Fruit fly (Drosophila melanogaster) whole organism, embryonic: ENCODE results near the gene glu.
A peak's percentile ranks its signal among the peaks of the same experiment; 100 is the strongest.

Experiments used
- ATbp ChIP-seq: fragments of 200-800 bp; sonication (Bioruptor generic); optimal IDR thresholded peaks from 2 replicates; lab custom pipeline; 2017; ENCODE audit warnings: missing biosample characterization, mild to moderate bottlenecking, missing genetic modification characterization, missing genetic modification reagents
- Adf1 ChIP-seq: fragments of 200-800 bp; sonication (Bioruptor generic); IDR thresholded peaks from 2 replicates; pipeline ENCODE4 v1.3.6; 2022; ENCODE audit warnings: missing biosample characterization, missing genetic modification characterization
- Bdp1 ChIP-seq: fragments of 200-800 bp; sonication (Bioruptor generic); optimal IDR thresholded peaks from 3 replicates; lab custom pipeline; 2016; ENCODE audit warnings: missing biosample characterization, missing genetic modification characterization
- CG1024 ChIP-seq: fragments of 200-800 bp; sonication (Bioruptor generic); IDR thresholded peaks from 2 replicates; pipeline ENCODE4 v1.3.6; 2022; ENCODE audit warnings: missing biosample characterization, missing genetic modification characterization
- CG10543 ChIP-seq: fragments of 200-800 bp; sonication (Bioruptor generic); optimal IDR thresholded peaks from 3 replicates; lab custom pipeline; 2017; ENCODE audit warnings: missing biosample characterization, mild to moderate bottlenecking, missing genetic modification characterization, moderate library complexity
- CG11456 ChIP-seq: fragments of 200-800 bp; sonication (Bioruptor generic); IDR thresholded peaks from 3 replicates; pipeline ENCODE4 v1.3.6; 2022; ENCODE audit warnings: missing biosample characterization, missing genetic modification characterization
- CG12219 ChIP-seq: fragments of 200-800 bp; sonication (Bioruptor generic); optimal IDR thresholded peaks from 3 replicates; lab custom pipeline; 2018; ENCODE audit warnings: missing biosample characterization, mild to moderate bottlenecking, missing genetic modification characterization
- CG1233 ChIP-seq: fragments of 200-800 bp; sonication (Bioruptor generic); optimal IDR thresholded peaks from 4 replicates; lab custom pipeline; 2018; ENCODE audit warnings: missing biosample characterization, mild to moderate bottlenecking, missing genetic modification characterization
- CG15601 ChIP-seq: fragments of 200-800 bp; sonication (Bioruptor generic); optimal IDR thresholded peaks from 3 replicates; lab custom pipeline; 2019; ENCODE audit warnings: missing biosample characterization, mild to moderate bottlenecking, missing genetic modification characterization, moderate library complexity
- CG17186 ChIP-seq: fragments of 200-800 bp; sonication (Bioruptor generic); optimal IDR thresholded peaks from 3 replicates; lab custom pipeline; 2017; ENCODE audit warnings: missing biosample characterization, missing genetic modification reagents, missing genetic modification characterization
- CG17568 ChIP-seq: fragments of 200-800 bp; sonication (Bioruptor generic); optimal IDR thresholded peaks from 2 replicates; lab custom pipeline; 2018; ENCODE audit warnings: missing biosample characterization, mild to moderate bottlenecking, missing genetic modification characterization, moderate library complexity
- CG2120 ChIP-seq: fragments of 200-800 bp; sonication (Bioruptor generic); optimal IDR thresholded peaks from 3 replicates; lab custom pipeline; 2016; ENCODE audit warnings: missing biosample characterization, missing genetic modification characterization
- CG2712 ChIP-seq: fragments of 200-800 bp; optimal IDR thresholded peaks from 3 replicates; lab custom pipeline; 2019; ENCODE audit warnings: missing biosample characterization, mild to moderate bottlenecking, missing genetic modification characterization, moderate library complexity
- CG34376 ChIP-seq: fragments of 200-800 bp; sonication (Bioruptor generic); optimal IDR thresholded peaks from 2 replicates; lab custom pipeline; 2018; ENCODE audit warnings: missing biosample characterization, mild to moderate bottlenecking, missing genetic modification characterization
- CG3995 ChIP-seq: fragments of 200-800 bp; sonication (Bioruptor generic); optimal IDR thresholded peaks from 3 replicates; lab custom pipeline; 2016; ENCODE audit warnings: missing biosample characterization, missing genetic modification characterization
- CG4424 ChIP-seq: fragments of 200-800 bp; sonication (Bioruptor generic); optimal IDR thresholded peaks from 3 replicates; lab custom pipeline; 2016; ENCODE audit warnings: missing biosample characterization, missing genetic modification characterization
- CG4617 ChIP-seq: fragments of 200-800 bp; sonication (Bioruptor generic); optimal IDR thresholded peaks from 3 replicates; lab custom pipeline; 2016; ENCODE audit warnings: missing biosample characterization, missing genetic modification characterization, borderline replicate concordance
- CG6813 ChIP-seq: fragments of 200-800 bp; sonication (Bioruptor generic); optimal IDR thresholded peaks from 2 replicates; lab custom pipeline; 2017; ENCODE audit warnings: missing biosample characterization, missing genetic modification characterization, mild to moderate bottlenecking, moderate library complexity, missing genetic modification reagents
- CG7745 ChIP-seq: fragments of 200-800 bp; sonication (Bioruptor generic); optimal IDR thresholded peaks from 2 replicates; lab custom pipeline; 2018; ENCODE audit warnings: missing biosample characterization, mild to moderate bottlenecking, missing genetic modification characterization, moderate library complexity
- CG8478 ChIP-seq: fragments of >200 bp; optimal IDR thresholded peaks from 2 replicates; lab custom pipeline; 2018
- CG9609 ChIP-seq: fragments of 200-800 bp; sonication (Bioruptor generic); optimal IDR thresholded peaks from 3 replicates; lab custom pipeline; 2016; ENCODE audit warnings: missing biosample characterization, missing genetic modification characterization
- CG9876 ChIP-seq: fragments of 200-800 bp; sonication (Bioruptor generic); optimal IDR thresholded peaks from 2 replicates; lab custom pipeline; 2016; ENCODE audit warnings: missing biosample characterization, missing genetic modification characterization
- CTCF ChIP-seq: fragments of 200-800 bp; sonication (Bioruptor generic); optimal IDR thresholded peaks from 2 replicates; lab custom pipeline; 2017; ENCODE audit warnings: missing biosample characterization, mild to moderate bottlenecking, missing genetic modification characterization, moderate library complexity
- GATAe ChIP-seq: fragments of 200-800 bp; sonication (Bioruptor generic); conservative IDR thresholded peaks from 2 replicates; pipeline ENCODE4 v1.3.6; 2022; ENCODE audit warnings: missing biosample characterization, missing genetic modification characterization
- MBD-R2 ChIP-seq: fragments of 200-800 bp; sonication (Bioruptor generic); IDR thresholded peaks from 2 replicates; pipeline ENCODE4 v1.3.6; 2022; ENCODE audit warnings: missing biosample characterization, missing genetic modification characterization
- Neu2 ChIP-seq: fragments of 200-800 bp; sonication (Bioruptor generic); optimal IDR thresholded peaks from 3 replicates; lab custom pipeline; 2016; ENCODE audit warnings: missing biosample characterization, missing genetic modification characterization, borderline replicate concordance
- Nf-YA ChIP-seq: fragments of 200-800 bp; sonication (Bioruptor generic); IDR thresholded peaks from 2 replicates; pipeline ENCODE4 v1.3.6; 2022; ENCODE audit warnings: missing biosample characterization, missing genetic modification characterization
- Optix ChIP-seq: fragments of 200-800 bp; sonication (Bioruptor generic); IDR thresholded peaks from 3 replicates; pipeline ENCODE4 v1.3.6; 2022; ENCODE audit warnings: missing biosample characterization, missing genetic modification characterization
- PHDP ChIP-seq: fragments of 200-800 bp; sonication (Bioruptor generic); optimal IDR thresholded peaks from 3 replicates; lab custom pipeline; 2018; ENCODE audit warnings: missing biosample characterization, mild to moderate bottlenecking, missing genetic modification characterization, moderate library complexity
- Poxn ChIP-seq: fragments of 200-800 bp; sonication (Bioruptor generic); IDR thresholded peaks from 2 replicates; pipeline ENCODE4 v1.3.6; 2022; ENCODE audit warnings: missing biosample characterization, missing genetic modification characterization
- Stat92E ChIP-seq, 3 experiments: fragments of >200 bp in 2 of 3; fragments of 200-800 bp in 1 of 3; sonication (Bioruptor generic) in 1 of 3; optimal IDR thresholded peaks; 2 replicates each; lab custom pipeline; 2017 to 2019; ENCODE audit warnings: missing biosample characterization in 3 of 3, missing genetic modification characterization in 3 of 3, mild to moderate bottlenecking in 1 of 3, moderate library complexity in 1 of 3
- Taf1 ChIP-seq: fragments of 200-800 bp; sonication (Bioruptor generic); IDR thresholded peaks from 2 replicates; pipeline ENCODE4 v1.3.6; 2022; ENCODE audit warnings: missing biosample characterization, missing genetic modification characterization
- Xbp1 ChIP-seq: fragments of 200-800 bp; sonication (Bioruptor generic); optimal IDR thresholded peaks from 3 replicates; lab custom pipeline; 2016; ENCODE audit warnings: missing biosample characterization, mild to moderate bottlenecking, missing genetic modification characterization
- abd-A ChIP-seq: fragments of 200-800 bp; sonication (Bioruptor generic); optimal IDR thresholded peaks from 3 replicates; lab custom pipeline; 2019; ENCODE audit warnings: missing biosample characterization, mild to moderate bottlenecking, missing genetic modification characterization, moderate library complexity
- az2 ChIP-seq: fragments of 200-800 bp; sonication (Bioruptor generic); optimal IDR thresholded peaks from 3 replicates; lab custom pipeline; 2016; ENCODE audit warnings: missing biosample characterization, missing genetic modification characterization
- bcd ChIP-seq: fragments of 200-800 bp; sonication (Bioruptor generic); optimal IDR thresholded peaks from 2 replicates; lab custom pipeline; 2017; ENCODE audit warnings: missing biosample characterization, mild to moderate bottlenecking, missing genetic modification characterization
- btn ChIP-seq: fragments of 200-800 bp; sonication (Bioruptor generic); optimal IDR thresholded peaks from 2 replicates; lab custom pipeline; 2016; ENCODE audit warnings: missing biosample characterization, missing genetic modification characterization
- chif ChIP-seq, 2 experiments: fragments of 200-800 bp; sonication (Bioruptor generic); optimal IDR thresholded peaks; 3 replicates each; lab custom pipeline; 2016; ENCODE audit warnings: missing biosample characterization in 2 of 2, missing genetic modification characterization in 2 of 2
- crol ChIP-seq: fragments of 200-800 bp; sonication (Bioruptor generic); IDR thresholded peaks from 2 replicates; pipeline ENCODE4 v1.3.6; 2022; ENCODE audit warnings: missing biosample characterization, missing genetic modification characterization
- danr ChIP-seq: fragments of 200-800 bp; sonication (Bioruptor generic); IDR thresholded peaks from 2 replicates; pipeline ENCODE4 v1.3.6; 2022; ENCODE audit warnings: missing biosample characterization, missing genetic modification characterization
- dimm ChIP-seq: fragments of 200-800 bp; sonication (Bioruptor generic); IDR thresholded peaks from 2 replicates; pipeline ENCODE4 v1.3.6; 2022; ENCODE audit warnings: missing biosample characterization, missing genetic modification characterization
- dpn ChIP-seq, 2 experiments: fragments of 200-800 bp; sonication (Bioruptor generic); optimal IDR thresholded peaks; 3 replicates each; lab custom pipeline; 2016; ENCODE audit warnings: missing biosample characterization in 2 of 2, missing genetic modification characterization in 2 of 2
- ewg ChIP-seq: fragments of 200-800 bp; sonication (Bioruptor generic); optimal IDR thresholded peaks from 3 replicates; lab custom pipeline; 2017; ENCODE audit warnings: mild to moderate bottlenecking, missing biosample characterization, missing genetic modification reagents, missing genetic modification characterization
- eyg ChIP-seq: fragments of 200-800 bp; sonication (Bioruptor generic); optimal IDR thresholded peaks from 3 replicates; lab custom pipeline; 2016; ENCODE audit warnings: missing biosample characterization, missing genetic modification characterization
- fd102C ChIP-seq: fragments of 200-800 bp; sonication (Bioruptor generic); optimal IDR thresholded peaks from 2 replicates; lab custom pipeline; 2018; ENCODE audit warnings: missing biosample characterization, mild to moderate bottlenecking, missing genetic modification characterization, moderate library complexity
- gsb-n ChIP-seq: fragments of 200-800 bp; sonication (Bioruptor generic); optimal IDR thresholded peaks from 3 replicates; lab custom pipeline; 2018; ENCODE audit warnings: missing biosample characterization, mild to moderate bottlenecking, missing genetic modification characterization
- ham ChIP-seq: fragments of 200-800 bp; sonication (Bioruptor generic); IDR thresholded peaks from 2 replicates; pipeline ENCODE4 v1.3.6; 2022; ENCODE audit warnings: missing biosample characterization, missing genetic modification characterization
- odd ChIP-seq: fragments of 200-800 bp; sonication (Bioruptor generic); optimal IDR thresholded peaks from 2 replicates; lab custom pipeline; 2017; ENCODE audit warnings: missing biosample characterization, mild to moderate bottlenecking, missing genetic modification characterization
- salm ChIP-seq: fragments of 200-800 bp; sonication (Bioruptor generic); optimal IDR thresholded peaks from 2 replicates; lab custom pipeline; 2018; ENCODE audit warnings: missing biosample characterization, mild to moderate bottlenecking, missing genetic modification characterization
- slou ChIP-seq: fragments of 200-800 bp; sonication (Bioruptor generic); optimal IDR thresholded peaks from 3 replicates; lab custom pipeline; 2016; ENCODE audit warnings: missing biosample characterization, missing genetic modification characterization
- tap ChIP-seq: fragments of 200-800 bp; optimal IDR thresholded peaks from 3 replicates; lab custom pipeline; 2019; ENCODE audit warnings: missing biosample characterization, mild to moderate bottlenecking, missing genetic modification characterization, moderate library complexity
- tup ChIP-seq: fragments of 200-800 bp; sonication (Bioruptor generic); optimal IDR thresholded peaks from 2 replicates; lab custom pipeline; 2016; ENCODE audit warnings: missing biosample characterization, mild to moderate bottlenecking, missing genetic modification characterization, moderate library complexity
- tx ChIP-seq: fragments of 200-800 bp; sonication (Bioruptor generic); optimal IDR thresholded peaks from 2 replicates; lab custom pipeline; 2016; ENCODE audit warnings: missing biosample characterization, missing genetic modification characterization

The glu gene

DNA sequence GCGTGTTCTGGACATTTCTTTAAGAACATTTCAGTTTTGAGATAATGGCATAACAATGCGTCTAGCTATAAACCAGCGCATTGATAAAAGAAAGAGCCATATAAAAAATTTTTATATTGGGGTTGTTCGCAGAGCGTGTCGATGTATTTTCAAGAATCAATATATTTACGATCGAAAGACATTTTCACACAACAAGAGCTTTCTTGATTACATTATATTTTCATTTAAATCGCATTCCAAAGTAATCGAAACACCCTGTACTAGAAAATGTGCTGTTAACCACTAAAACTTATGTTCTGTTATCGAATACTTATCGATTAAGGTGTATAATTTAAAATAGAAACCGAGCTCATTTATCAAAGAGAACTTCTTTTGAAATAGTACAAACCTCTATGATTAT is 34.4 kb downstream of the glu start (continued):
- TF ChIP-seq salm = no peak
- peak; percentile 20; the same call in 1 of the 2 replicates for TF ChIP-seq MBD-R2 (GFP tag; lab: Robert Waterston, UW)
- TF ChIP-seq ewg (GFP tag; lab: Kevin White, UChicago) = no peak
- no peak for TF ChIP-seq Stat92E (GFP tag; optimal IDR thresholded peaks at IDR 0.05; lab: Kevin White, UChicago)
- TF ChIP-seq danr (GFP tag; lab: Robert Waterston, UW) = no peak
- no peak for TF ChIP-seq Bdp1 (GFP tag; lab: Kevin White, UChicago)
- no peak for TF ChIP-seq CG11456
- TF ChIP-seq CG1233 (GFP tag; lab: Kevin White, UChicago) = no peak
- no peak for TF ChIP-seq CG8478
- TF ChIP-seq ham (GFP tag; lab: Robert Waterston, UW) = no peak
- no peak for TF ChIP-seq ATbp
- no peak for TF ChIP-seq CG17186 (GFP tag; lab: Kevin White, UChicago)
- TF ChIP-seq CG4424 (GFP tag; lab: Kevin White, UChicago) = no peak
- no peak for TF ChIP-seq dimm (GFP tag; lab: Robert Waterston, UW)
- TF ChIP-seq dpn (GFP tag; optimal IDR thresholded peaks at IDR 0.05; lab: Kevin White, UChicago) = peak; percentile 48 to 54
- TF ChIP-seq Nf-YA (GFP tag; lab: Robert Waterston, UW) = no peak
- peak; percentile 3 for TF ChIP-seq CG12219 (GFP tag; lab: Kevin White, UChicago)
- peak; percentile 58 for TF ChIP-seq PHDP (tag; lab: Kevin White, UChicago)
- TF ChIP-seq Taf1 = no peak
- TF ChIP-seq CG17568 (GFP tag; lab: Kevin White, UChicago) = peak; percentile 10
- no peak for TF ChIP-seq abd-A
- TF ChIP-seq tx (GFP tag; lab: Kevin White, UChicago) = peak; percentile 19
- TF ChIP-seq CG10543 (GFP tag; lab: Kevin White, UChicago) = peak; percentile 70
- no peak for TF ChIP-seq CG9876
- TF ChIP-seq CG34376 (GFP tag; lab: Kevin White, UChicago) = no peak
- no peak for TF ChIP-seq crol (GFP tag; lab: Robert Waterston, UW)
- TF ChIP-seq eyg (GFP tag; lab: Kevin White, UChicago) = no peak
- TF ChIP-seq CG2712 (tag; lab: Kevin White, UChicago) = no peak
- TF ChIP-seq GATAe = no peak
- TF ChIP-seq gsb-n = no peak
- no peak for TF ChIP-seq CG1024 (GFP tag; lab: Robert Waterston, UW)
- TF ChIP-seq Poxn (GFP tag; lab: Robert Waterston, UW) = no peak
- no peak for TF ChIP-seq CTCF
- no peak for TF ChIP-seq Adf1
- no peak for TF ChIP-seq bcd (GFP tag; lab: Kevin White, UChicago)
- no peak for TF ChIP-seq fd102C
- no peak for TF ChIP-seq CG6813
- TF ChIP-seq odd (GFP tag; lab: Kevin White, UChicago) = no peak
- TF ChIP-seq az2 = peak; percentile 31
- no peak for TF ChIP-seq Optix (GFP tag; lab: Robert Waterston, UW)
- TF ChIP-seq tap = no peak
- peak; percentile 32 for TF ChIP-seq CG9609 (GFP tag; lab: Kevin White, UChicago)
- peak; percentile 53 for TF ChIP-seq Xbp1 (GFP tag; lab: Kevin White, UChicago)
- TF ChIP-seq Neu2 (GFP tag; lab: Kevin White, UChicago) = peak; percentile 74
- no peak for TF ChIP-seq btn (GFP tag; lab: Kevin White, UChicago)
- TF ChIP-seq CG15601 (tag; lab: Kevin White, UChicago) = peak; percentile 7
- TF ChIP-seq CG4617 (GFP tag; lab: Kevin White, UChicago) = no peak
- TF ChIP-seq CG3995 (GFP tag; lab: Kevin White, UChicago) = no peak
- peak; percentile 77 for TF ChIP-seq CG2120
- peak; percentile 18 for TF ChIP-seq slou (GFP tag; lab: Kevin White, UChicago)
- TF ChIP-seq tup = no peak
- peak in 1 of 2 experiments; percentile 39 for TF ChIP-seq chif (GFP tag; optimal IDR thresholded peaks at IDR 0.05; lab: Kevin White, UChicago)
- no peak for TF ChIP-seq CG7745 (tag; lab: Kevin White, UChicago)
